Worm (Caenorhabditis elegans) whole organism, young adult: ENCODE results near the gene F44G4.1.

Experiments
- C17E4.6 ChIP-seq: fragments of 200-800 bp; sonication (Bioruptor generic); IDR thresholded peaks from 2 replicates; pipeline ENCODE4 v1.3.6; 2022; ENCODE audit warnings: missing genetic modification reagents, missing genetic modification characterization, missing compliant biosample characterization
- D2030.7 ChIP-seq: fragments of 200-800 bp; sonication (Bioruptor generic); IDR thresholded peaks from 2 replicates; pipeline ENCODE4 v1.3.6; 2022; ENCODE audit warnings: missing genetic modification reagents, missing genetic modification characterization, missing compliant biosample characterization
- F39B2.1 ChIP-seq: fragments of 200-800 bp; sonication (Bioruptor generic); IDR thresholded peaks from 2 replicates; pipeline ENCODE4 v1.3.6; 2022; ENCODE audit warnings: missing genetic modification reagents, missing genetic modification characterization, missing compliant biosample characterization
- F49E8.2 ChIP-seq: sonication (generic microtip); optimal IDR thresholded peaks from 3 replicates; lab custom pipeline; 2017; ENCODE audit warnings: missing genetic modification characterization, mild to moderate bottlenecking, missing compliant biosample characterization, antibody characterized with exemption, moderate library complexity; ENCODE audit not compliant: insufficient read depth
- F55B11.4 ChIP-seq: sonication (generic microtip); optimal IDR thresholded peaks from 2 replicates; lab custom pipeline; 2016; ENCODE audit warnings: missing compliant biosample characterization, missing genetic modification characterization, borderline replicate concordance; ENCODE audit not compliant: insufficient read depth
- K11D2.4 ChIP-seq: fragments of 200-800 bp; sonication (Bioruptor generic); IDR thresholded peaks from 2 replicates; pipeline ENCODE4 v1.3.6; 2022; ENCODE audit warnings: missing genetic modification reagents, missing genetic modification characterization, missing compliant biosample characterization
- K12H6.12 ChIP-seq: fragments of 200-800 bp; sonication (Bioruptor generic); optimal IDR thresholded peaks from 2 replicates; lab custom pipeline; 2018; ENCODE audit warnings: mild to moderate bottlenecking, missing genetic modification characterization, missing compliant biosample characterization
- Y53F4B.3 ChIP-seq: fragments of 200-800 bp; sonication (Bioruptor generic); IDR thresholded peaks from 2 replicates; pipeline ENCODE4 v1.3.6; 2022; ENCODE audit warnings: missing genetic modification reagents, missing genetic modification characterization, missing compliant biosample characterization
- Y53G8AR.9 ChIP-seq: fragments of 200-800 bp; sonication (Bioruptor generic); conservative IDR thresholded peaks from 2 replicates; pipeline ENCODE4 v1.3.6; 2022; ENCODE audit warnings: missing genetic modification reagents, missing genetic modification characterization, missing compliant biosample characterization
- ZK185.1 ChIP-seq: sonication (generic microtip); optimal IDR thresholded peaks from 2 replicates; lab custom pipeline; 2016; ENCODE audit warnings: mild to moderate bottlenecking, missing genetic modification characterization, missing compliant biosample characterization; ENCODE audit not compliant: poor library complexity, severe bottlenecking
- akir-1 ChIP-seq: fragments of 200-800 bp; sonication (Bioruptor generic); optimal IDR thresholded peaks from 2 replicates; lab custom pipeline; 2018; ENCODE audit warnings: mild to moderate bottlenecking, missing genetic modification characterization, moderate library complexity, missing compliant biosample characterization
- ama-1 ChIP-seq, 3 experiments: fragments of 150-350 bp in 1 of 3; sonication (generic microtip) in 2 of 3; optimal IDR thresholded peaks; 2 replicates each; lab custom pipeline; 2014 to 2018; ENCODE audit warnings: missing biosample characterization in 2 of 3, missing genetic modification characterization in 2 of 3, missing genetic modification reagents in 2 of 3
- athp-1 ChIP-seq: sonication (generic microtip); optimal IDR thresholded peaks from 2 replicates; lab custom pipeline; 2017; ENCODE audit warnings: mild to moderate bottlenecking, missing genetic modification characterization, missing compliant biosample characterization
- attf-3 ChIP-seq: fragments of 200-800 bp; sonication (Bioruptor generic); conservative IDR thresholded peaks from 2 replicates; pipeline ENCODE4 v1.3.6; 2022; ENCODE audit warnings: missing genetic modification reagents, missing genetic modification characterization, missing compliant biosample characterization
- attf-5 ChIP-seq: fragments of 200-800 bp; sonication (Bioruptor generic); optimal IDR thresholded peaks from 2 replicates; lab custom pipeline; 2018; ENCODE audit warnings: mild to moderate bottlenecking, missing genetic modification characterization, missing compliant biosample characterization
- cebp-1 ChIP-seq, 2 experiments: fragments of 200-800 bp in 1 of 2; sonication (Bioruptor generic) in 1 of 2; sonication (generic microtip) in 1 of 2; IDR thresholded peaks in 1 of 2; optimal IDR thresholded peaks in 1 of 2; 2 replicates each; pipeline versions ENCODE4 v1.3.6 to Lab custom; 2017 to 2022; ENCODE audit warnings: missing compliant biosample characterization in 2 of 2, missing genetic modification characterization in 2 of 2, mild to moderate bottlenecking in 1 of 2, missing genetic modification reagents in 1 of 2, moderate library complexity in 1 of 2
- ceh-27 ChIP-seq: fragments of 200-800 bp; sonication (Bioruptor generic); optimal IDR thresholded peaks from 2 replicates; lab custom pipeline; 2018; ENCODE audit warnings: mild to moderate bottlenecking, missing genetic modification characterization, moderate library complexity, missing compliant biosample characterization
- chd-7 ChIP-seq: sonication (generic microtip); optimal IDR thresholded peaks from 2 replicates; lab custom pipeline; 2016; ENCODE audit warnings: mild to moderate bottlenecking, missing genetic modification characterization, moderate library complexity, missing compliant biosample characterization
- dox-1 ChIP-seq: fragments of 200-800 bp; sonication (Bioruptor generic); IDR thresholded peaks from 2 replicates; pipeline ENCODE4 v1.3.6; 2022; ENCODE audit warnings: missing genetic modification reagents, missing genetic modification characterization, missing compliant biosample characterization
- dpff-1 ChIP-seq: sonication (generic microtip); optimal IDR thresholded peaks from 2 replicates; lab custom pipeline; 2017; ENCODE audit warnings: mild to moderate bottlenecking, missing genetic modification characterization, missing compliant biosample characterization
- hmg-1.2 ChIP-seq: fragments of 200-800 bp; sonication (Bioruptor generic); IDR thresholded peaks from 2 replicates; pipeline ENCODE4 v1.3.6; 2022; ENCODE audit warnings: missing genetic modification reagents, missing genetic modification characterization, missing compliant biosample characterization
- hsf-1 ChIP-seq: fragments of 200-800 bp; sonication (Bioruptor generic); IDR thresholded peaks from 2 replicates; pipeline ENCODE4 v1.3.6; 2022; ENCODE audit warnings: missing genetic modification reagents, missing genetic modification characterization, missing compliant biosample characterization
- let-607 ChIP-seq, 2 experiments: fragments of 200-800 bp in 1 of 2; sonication (Bioruptor generic) in 1 of 2; sonication (generic microtip) in 1 of 2; optimal IDR thresholded peaks; 2 replicates each; lab custom pipeline; 2016 to 2018; ENCODE audit warnings: mild to moderate bottlenecking in 2 of 2, missing compliant biosample characterization in 2 of 2, missing genetic modification characterization in 2 of 2, moderate library complexity in 2 of 2, missing genotype in 1 of 2
- lsy-27 ChIP-seq: sonication (generic microtip); optimal IDR thresholded peaks from 2 replicates; lab custom pipeline; 2017; ENCODE audit warnings: missing genetic modification characterization, mild to moderate bottlenecking, missing compliant biosample characterization, antibody characterized with exemption, missing genotype, borderline replicate concordance; ENCODE audit not compliant: insufficient read depth
- madf-6 ChIP-seq: fragments of 200-800 bp; sonication (Bioruptor generic); IDR thresholded peaks from 2 replicates; pipeline ENCODE4 v1.3.6; 2022; ENCODE audit warnings: missing genetic modification reagents, missing genetic modification characterization, missing compliant biosample characterization
- madf-8 ChIP-seq: fragments of 200-800 bp; sonication (Bioruptor generic); conservative IDR thresholded peaks from 2 replicates; pipeline ENCODE4 v1.3.6; 2022; ENCODE audit warnings: missing genetic modification reagents, missing genetic modification characterization, missing compliant biosample characterization
- nhr-80 ChIP-seq: sonication (generic microtip); optimal IDR thresholded peaks from 2 replicates; lab custom pipeline; 2016; ENCODE audit warnings: missing genetic modification characterization, missing compliant biosample characterization
- rcor-1 ChIP-seq: fragments of 200-800 bp; sonication (Bioruptor generic); IDR thresholded peaks from 2 replicates; pipeline ENCODE4 v1.3.6; 2022; ENCODE audit warnings: missing genetic modification reagents, missing genetic modification characterization, missing compliant biosample characterization
- rpc-1 ChIP-seq, 2 experiments: fragments of 150-350 bp in 1 of 2; sonication (generic microtip) in 1 of 2; optimal IDR thresholded peaks; 2 replicates each; lab custom pipeline; 2014 to 2018; ENCODE audit warnings: missing biosample characterization in 1 of 2, missing genetic modification characterization in 1 of 2, missing genetic modification reagents in 1 of 2, missing genotype in 1 of 2
- sea-2 ChIP-seq: fragments of 200-800 bp; sonication (Bioruptor generic); IDR thresholded peaks from 2 replicates; pipeline ENCODE4 v1.3.6; 2022; ENCODE audit warnings: missing genetic modification characterization, missing compliant biosample characterization
- snpc-1.3 ChIP-seq: sonication (generic microtip); optimal IDR thresholded peaks from 2 replicates; lab custom pipeline; 2017; ENCODE audit warnings: missing genetic modification characterization, mild to moderate bottlenecking, missing compliant biosample characterization, antibody characterized with exemption, moderate library complexity, missing genotype, missing genetic modification reagents; ENCODE audit not compliant: insufficient read depth
- somi-1 ChIP-seq: fragments of 200-800 bp; sonication (Bioruptor generic); optimal IDR thresholded peaks from 2 replicates; lab custom pipeline; 2018; ENCODE audit warnings: mild to moderate bottlenecking, missing genetic modification characterization, missing compliant biosample characterization
- zfh-2 ChIP-seq: fragments of 200-800 bp; sonication (Bioruptor generic); conservative IDR thresholded peaks from 2 replicates; pipeline ENCODE4 v1.3.6; 2022; ENCODE audit warnings: missing genetic modification reagents, missing genetic modification characterization, missing compliant biosample characterization
- ztf-25 ChIP-seq: fragments of 200-800 bp; sonication (Bioruptor generic); IDR thresholded peaks from 2 replicates; pipeline ENCODE4 v1.3.6; 2022; ENCODE audit warnings: missing genetic modification reagents, missing genetic modification characterization, missing compliant biosample characterization

F44G4.1 gene

DNA sequence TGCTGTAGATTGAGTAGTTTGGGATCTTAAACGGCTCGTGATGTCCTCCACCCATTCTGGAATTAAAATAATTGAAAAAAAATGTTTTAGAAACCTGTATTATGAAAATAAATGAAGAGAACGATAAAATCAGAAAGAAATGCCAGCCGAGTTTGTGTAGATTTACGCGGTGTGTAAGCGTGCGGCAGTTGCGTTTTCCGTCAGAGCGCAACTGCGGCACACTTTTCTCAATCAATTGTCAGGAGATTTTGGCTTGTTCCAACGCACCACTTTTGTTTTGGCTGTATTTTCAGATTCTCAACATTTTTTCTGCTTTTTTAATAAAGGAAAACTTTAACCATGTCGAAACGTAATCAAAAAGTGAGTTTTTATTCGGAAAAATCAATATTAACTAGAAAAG lies 29.6 kb upstream of the F44G4.1 start, which contains the start of the genes ndub-3 and C18E9.2:
Gene ndub-3, minus strand, starts transcription at position 56 of the 400 bp plus-strand sequence.
Gene C18E9.2, plus strand, starts transcription at position 172 of the 400 bp plus-strand sequence.
- peak; percentile 86 to 93 for TF ChIP-seq let-607 (tag; optimal IDR thresholded peaks at IDR 0.05; lab: Kevin White, UChicago)
- TF ChIP-seq ceh-27 (GFP tag; lab: Kevin White, UChicago): no peak
- TF ChIP-seq D2030.7 (GFP tag; lab: Robert Waterston, UW): no peak
- no peak for TF ChIP-seq cebp-1 (GFP tag; IDR thresholded peaks at IDR 0.05; lab: Robert Waterston, UW)
- TF ChIP-seq cebp-1 (tag; optimal IDR thresholded peaks at IDR 0.05; lab: Kevin White, UChicago): peak; percentile 37
- no peak for TF ChIP-seq athp-1
- no peak for TF ChIP-seq C17E4.6 (GFP tag; lab: Robert Waterston, UW)
- no peak for TF ChIP-seq madf-8 (GFP tag; lab: Robert Waterston, UW)
- TF ChIP-seq lsy-27 (tag; lab: Kevin White, UChicago): no peak
- TF ChIP-seq akir-1 (GFP tag; lab: Kevin White, UChicago): no peak
- peak; percentile 58 for TF ChIP-seq attf-5 (GFP tag; lab: Kevin White, UChicago)
- no peak for TF ChIP-seq K11D2.4
- no peak for TF ChIP-seq ZK185.1 (tag; lab: Kevin White, UChicago)
- peak; percentile 52; the same call in 1 of the 2 replicates for TF ChIP-seq dox-1 (GFP tag; lab: Robert Waterston, UW)
- no peak for TF ChIP-seq ztf-25 (GFP tag; lab: Robert Waterston, UW)
- no peak for TF ChIP-seq snpc-1.3 (tag; lab: Kevin White, UChicago)
- TF ChIP-seq zfh-2: no peak
- TF ChIP-seq F55B11.4 (tag; lab: Kevin White, UChicago): no peak
- no peak for TF ChIP-seq hsf-1 (GFP tag; lab: Robert Waterston, UW)
- no peak for TF ChIP-seq sea-2 (GFP tag; lab: Robert Waterston, UW)
- no peak for TF ChIP-seq rcor-1 (GFP tag; lab: Robert Waterston, UW)
- no peak for TF ChIP-seq chd-7 (tag; lab: Kevin White, UChicago)
- TF ChIP-seq somi-1: no peak
- no peak for TF ChIP-seq Y53G8AR.9 (GFP tag; lab: Robert Waterston, UW)
- no peak for TF ChIP-seq rpc-1 (optimal IDR thresholded peaks at IDR 0.05; lab: Kevin White, UChicago)
- no peak for TF ChIP-seq rpc-1 (tag; optimal IDR thresholded peaks at IDR 0.05; lab: Kevin White, UChicago)
- no peak for TF ChIP-seq ama-1 (optimal IDR thresholded peaks at IDR 0.05; lab: Kevin White, UChicago)
- TF ChIP-seq ama-1 (GFP tag; optimal IDR thresholded peaks at IDR 0.05; lab: Kevin White, UChicago): no peak
- TF ChIP-seq hmg-1.2 (GFP tag; lab: Robert Waterston, UW): no peak
- TF ChIP-seq dpff-1: no peak
- TF ChIP-seq Y53F4B.3: no peak
- TF ChIP-seq K12H6.12 (tag; lab: Kevin White, UChicago): no peak
- TF ChIP-seq attf-3: no peak
- no peak for TF ChIP-seq F39B2.1 (GFP tag; lab: Robert Waterston, UW)
- peak; percentile 29 for TF ChIP-seq nhr-80 (tag; lab: Kevin White, UChicago)
- no peak for TF ChIP-seq madf-6 (GFP tag; lab: Robert Waterston, UW)
- no peak for TF ChIP-seq F49E8.2 (tag; lab: Kevin White, UChicago)
